Worm (Caenorhabditis elegans): ENCODE results near the gene T14B4.19.
A peak's percentile ranks its signal among the peaks of the same experiment; 100 is the strongest.

T14B4.19 gene

DNA sequence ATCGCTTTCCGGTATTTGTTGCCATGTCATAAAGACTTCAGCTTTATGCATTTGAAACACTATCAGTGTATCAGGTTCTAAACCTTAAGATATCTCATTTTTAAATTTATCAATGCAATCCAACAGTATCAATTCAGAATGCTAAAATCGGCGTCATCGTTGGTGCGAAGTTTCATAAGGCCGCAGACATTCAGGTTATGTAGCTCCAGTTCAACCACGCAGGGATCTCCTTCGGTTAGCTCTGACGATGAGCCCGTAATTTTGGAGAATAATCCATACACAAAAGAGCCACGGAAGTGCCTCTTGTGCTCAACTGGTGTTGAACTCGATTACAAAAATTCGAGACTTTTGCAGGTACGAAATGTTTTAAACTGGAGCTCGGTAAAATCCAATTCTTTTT is 23.3 kb upstream of the T14B4.19 start, which contains the start of gene mrps-18.C:
mrps-18.C (plus strand) TSS at position 138 of the 400 bp plus-strand sequence.
- TF ChIP-seq lsy-2 (tag; optimal IDR thresholded peaks at IDR 0.05): no peak
- TF ChIP-seq nhr-2 (tag; optimal IDR thresholded peaks at IDR 0.05): no peak
- TF ChIP-seq snpc-4 (tag; optimal IDR thresholded peaks at IDR 0.05): no peak
- no peak for TF ChIP-seq elt-1 (tag; optimal IDR thresholded peaks at IDR 0.05; ENCODE audit: borderline replicate concordance, insufficient read depth)
- TF ChIP-seq lin-32 (GFP tag; optimal IDR thresholded peaks at IDR 0.05): no peak
- no peak for TF ChIP-seq nhr-237 (tag; optimal IDR thresholded peaks at IDR 0.05)
- TF ChIP-seq mls-2 (tag; optimal IDR thresholded peaks at IDR 0.05): no peak
- TF ChIP-seq tbx-8 (GFP tag; optimal IDR thresholded peaks at IDR 0.05): no peak
- no peak for TF ChIP-seq ham-2 (GFP tag; optimal IDR thresholded peaks at IDR 0.05)
- no peak for TF ChIP-seq ceh-83 (GFP tag; optimal IDR thresholded peaks at IDR 0.05)
- no peak for TF ChIP-seq unc-39 (tag; optimal IDR thresholded peaks at IDR 0.05)
- no peak for TF ChIP-seq hlh-1 (tag; optimal IDR thresholded peaks at IDR 0.05)
- TF ChIP-seq drap-1 (GFP tag; optimal IDR thresholded peaks at IDR 0.05): no peak
- TF ChIP-seq mep-1 (tag; optimal IDR thresholded peaks at IDR 0.05): no peak
- TF ChIP-seq M03D4.4 (tag; optimal IDR thresholded peaks at IDR 0.05): no peak

DNA sequence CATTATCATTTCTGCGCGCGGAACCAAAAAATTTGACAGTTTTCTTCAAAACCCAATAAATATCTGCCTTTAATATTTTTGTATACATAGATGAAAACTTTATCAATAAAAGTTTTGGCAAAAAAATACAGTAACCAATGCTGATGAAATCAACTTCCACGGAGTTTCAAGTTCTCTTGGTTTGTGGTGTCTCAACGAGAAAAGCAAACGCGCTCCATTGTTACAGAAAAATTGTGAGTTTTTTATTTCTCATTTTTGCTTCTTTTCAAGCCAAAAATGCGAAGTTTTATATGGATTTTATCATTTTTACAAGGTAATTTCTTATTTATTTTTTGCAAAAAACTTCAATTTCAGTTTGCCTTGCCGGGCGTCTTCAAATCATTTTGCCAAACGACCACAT is 21.9 kb upstream of the T14B4.19 start, which contains the start of gene T14B4.3:
T14B4.3 (plus strand) TSS at position 264 of the 400 bp plus-strand sequence.
- peak; percentile 76 for TF ChIP-seq mep-1 (tag; optimal IDR thresholded peaks at IDR 0.05)
- peak; percentile 50 for TF ChIP-seq ces-1 (GFP tag; optimal IDR thresholded peaks at IDR 0.05)
- no peak for TF ChIP-seq nhr-12 (tag; optimal IDR thresholded peaks at IDR 0.05)
- TF ChIP-seq sptf-1 (tag; optimal IDR thresholded peaks at IDR 0.05): peak; percentile 36
- TF ChIP-seq nhr-2 (tag; optimal IDR thresholded peaks at IDR 0.05): no peak
- no peak for TF ChIP-seq ztf-11 (tag; optimal IDR thresholded peaks at IDR 0.05)
- TF ChIP-seq pha-4 (tag; optimal IDR thresholded peaks at IDR 0.05): peak; percentile 34
- TF ChIP-seq lsy-2 (tag; optimal IDR thresholded peaks at IDR 0.05): peak; percentile 83
- TF ChIP-seq lin-32 (GFP tag; optimal IDR thresholded peaks at IDR 0.05): no peak

DNA sequence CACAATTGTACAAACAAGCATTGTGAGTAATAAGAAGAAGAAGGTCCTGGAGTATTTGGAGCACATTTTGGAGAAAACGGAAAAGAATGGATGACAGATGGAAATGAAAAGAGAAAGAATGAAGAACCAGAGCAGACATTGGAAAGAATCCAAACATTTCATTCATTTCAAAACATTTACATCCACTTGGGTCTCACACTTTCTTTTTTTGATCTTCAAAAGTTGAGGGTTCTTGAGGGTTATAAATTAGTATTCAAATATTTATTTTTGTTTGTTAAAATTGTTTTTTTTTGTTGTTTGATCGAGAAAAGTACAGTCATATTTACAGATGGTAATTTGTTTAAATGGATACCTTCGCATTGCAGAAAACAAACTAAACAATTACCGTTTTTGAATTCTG is 21.0 kb upstream of the T14B4.19 start, which contains the start of gene T14B4.9:
T14B4.9 (minus strand) TSS at position 101 of the 400 bp plus-strand sequence.
- TF ChIP-seq tbx-8 (GFP tag; optimal IDR thresholded peaks at IDR 0.05) (no peak), sem-2 (GFP tag; optimal IDR thresholded peaks at IDR 0.05) (no peak), hlh-1 (tag; optimal IDR thresholded peaks at IDR 0.05) (no peak), zip-8 (tag; optimal IDR thresholded peaks at IDR 0.05) (no peak), ztf-11 (tag; optimal IDR thresholded peaks at IDR 0.05) (no peak), elt-3 (tag; optimal IDR thresholded peaks at IDR 0.05) (no peak), nhr-76 (tag; optimal IDR thresholded peaks at IDR 0.05) (no peak), mep-1 (tag; optimal IDR thresholded peaks at IDR 0.05) (no peak), sptf-1 (tag; optimal IDR thresholded peaks at IDR 0.05) (no peak), nhr-237 (tag; optimal IDR thresholded peaks at IDR 0.05) (no peak), unc-39 (tag; optimal IDR thresholded peaks at IDR 0.05) (no peak), ceh-39 (tag; optimal IDR thresholded peaks at IDR 0.05) (no peak)

DNA sequence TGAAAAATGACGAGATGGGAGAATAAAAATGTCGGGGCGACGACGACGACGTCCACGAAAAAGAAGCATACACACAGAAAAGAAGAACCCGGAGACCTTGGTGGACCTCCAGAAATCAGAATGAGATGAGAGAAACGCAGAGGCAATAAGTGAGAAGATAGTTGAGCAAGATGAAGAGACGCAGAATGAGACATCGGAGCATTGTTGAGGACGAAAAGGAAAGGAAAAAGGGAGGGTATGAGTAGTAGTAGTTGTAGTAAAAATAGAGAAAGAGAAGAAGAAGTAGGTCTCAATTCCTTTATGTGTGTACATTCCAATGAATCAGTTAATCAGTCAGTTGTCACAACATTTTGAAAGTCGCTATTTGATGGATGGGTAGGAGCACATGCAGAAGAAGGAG is 16.6 kb upstream of the T14B4.19 start, which contains the start of gene T14B4.8:
T14B4.8 (minus strand) TSS at position 60 of the 400 bp plus-strand sequence.
- no peak for TF ChIP-seq snpc-4 (tag; optimal IDR thresholded peaks at IDR 0.05)
- no peak for TF ChIP-seq nhr-28 (tag; optimal IDR thresholded peaks at IDR 0.05)
- TF ChIP-seq mep-1 (tag; optimal IDR thresholded peaks at IDR 0.05): peak; percentile 2
- TF ChIP-seq elt-1 (tag; optimal IDR thresholded peaks at IDR 0.05; ENCODE audit: borderline replicate concordance, insufficient read depth): no peak
- peak; percentile 24 for TF ChIP-seq unc-120 (tag; optimal IDR thresholded peaks at IDR 0.05; ENCODE audit: poor library complexity, severe bottlenecking)
- peak; percentile 77 for TF ChIP-seq ces-1 (GFP tag; optimal IDR thresholded peaks at IDR 0.05)
- TF ChIP-seq ceh-43 (GFP tag; optimal IDR thresholded peaks at IDR 0.05): no peak
- TF ChIP-seq unc-62 (GFP tag; optimal IDR thresholded peaks at IDR 0.05): peak; percentile 31
- TF ChIP-seq M03D4.4 (tag; optimal IDR thresholded peaks at IDR 0.05): no peak
- peak; percentile 22 for TF ChIP-seq sptf-1 (tag; optimal IDR thresholded peaks at IDR 0.05)
- TF ChIP-seq unc-39 (tag; optimal IDR thresholded peaks at IDR 0.05): no peak

DNA sequence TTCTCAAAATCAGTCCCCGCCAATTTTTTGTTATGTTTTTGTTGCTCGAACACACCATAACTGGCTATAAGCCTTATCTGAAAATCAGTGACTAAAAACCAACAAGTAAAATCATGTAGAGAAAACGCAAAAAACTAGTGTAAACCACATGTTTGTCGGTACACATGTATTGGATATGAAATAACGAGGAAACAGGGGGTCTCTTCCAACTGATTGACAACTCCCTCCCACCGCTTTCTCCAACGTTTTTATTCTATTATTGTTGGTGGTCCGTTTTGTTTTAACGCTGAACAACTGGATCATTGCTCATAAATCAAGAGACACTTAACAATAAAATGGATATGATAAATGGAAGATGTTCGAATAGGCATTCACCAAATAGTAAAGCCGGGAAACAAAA is 14.1 kb upstream of the T14B4.19 start:
- TF ChIP-seq ceh-43 (GFP tag; optimal IDR thresholded peaks at IDR 0.05): no peak
- TF ChIP-seq drap-1 (GFP tag; optimal IDR thresholded peaks at IDR 0.05): no peak
- TF ChIP-seq unc-62 (GFP tag; optimal IDR thresholded peaks at IDR 0.05): peak; percentile 61
- TF ChIP-seq nhr-76 (tag; optimal IDR thresholded peaks at IDR 0.05): no peak
- no peak for TF ChIP-seq nhr-12 (tag; optimal IDR thresholded peaks at IDR 0.05)
- TF ChIP-seq nhr-28 (tag; optimal IDR thresholded peaks at IDR 0.05): no peak
- peak; percentile 11 for TF ChIP-seq ces-1 (GFP tag; optimal IDR thresholded peaks at IDR 0.05)

Measured in whole organism, mixed stage, embryonic.